Fruit fly (Drosophila melanogaster): ENCODE results near the gene Syx7.

The Syx7 gene

DNA sequence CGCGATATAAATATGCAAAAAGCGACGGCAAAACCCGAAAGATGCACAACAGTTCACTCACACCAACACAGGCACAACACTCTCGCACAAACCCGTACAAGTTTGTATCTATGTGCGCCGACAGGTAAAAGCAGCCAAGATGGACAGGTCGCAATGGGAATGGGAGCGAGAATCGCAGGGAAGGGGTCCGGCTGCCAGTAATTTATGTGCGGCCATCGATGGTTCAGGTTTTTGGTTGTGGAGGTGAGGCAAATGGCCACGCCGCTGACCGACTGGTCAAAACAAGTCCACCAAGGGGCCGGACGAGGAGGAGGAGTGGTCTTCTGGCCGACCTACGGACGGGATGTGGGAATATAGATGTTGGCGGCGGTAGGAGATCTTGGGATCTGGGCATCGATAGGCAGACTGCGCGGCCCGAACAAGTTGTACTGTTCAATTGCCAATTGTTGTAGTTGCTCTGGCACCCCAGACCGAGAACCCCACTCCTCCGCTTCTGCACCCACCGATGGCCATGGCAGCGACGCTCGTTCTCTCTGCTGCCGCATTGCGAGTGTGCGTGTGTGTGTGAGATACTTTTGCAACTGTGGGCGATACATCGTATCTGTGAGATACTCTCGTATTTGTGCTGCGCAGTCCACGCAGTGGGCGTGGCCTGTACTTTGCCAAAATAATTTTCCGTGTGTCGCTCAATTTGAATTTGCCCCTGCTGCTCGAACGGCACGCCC is 14.7 kb downstream of the Syx7 start (continued):
- TF ChIP-seq crol (GFP tag; IDR thresholded peaks at IDR 0.05), result peak; percentile 65
- TF ChIP-seq ssp (GFP tag; IDR thresholded peaks at IDR 0.05), result no peak
- TF ChIP-seq B-H2 (GFP tag; optimal IDR thresholded peaks at IDR 0.05), result no peak
- TF ChIP-seq NC2α (GFP tag; optimal IDR thresholded peaks at IDR 0.05), result no peak
- TF ChIP-seq Rx (GFP tag; IDR thresholded peaks at IDR 0.05), result no peak
- TF ChIP-seq CG9727 (GFP tag; optimal IDR thresholded peaks at IDR 0.05), result no peak
- TF ChIP-seq CG17328 (GFP tag; IDR thresholded peaks at IDR 0.05), result peak; percentile 8; the same call in 1 of the 2 replicates
- TF ChIP-seq Mrtf (GFP tag; IDR thresholded peaks at IDR 0.05), result no peak
- no peak for TF ChIP-seq CG3281 (GFP tag; optimal IDR thresholded peaks at IDR 0.05)
- TF ChIP-seq sd (tag; optimal IDR thresholded peaks at IDR 0.05), result no peak
- no peak for TF ChIP-seq CG17802 (tag; optimal IDR thresholded peaks at IDR 0.05)
- no peak for TF ChIP-seq CG31365 (tag; optimal IDR thresholded peaks at IDR 0.05)
- TF ChIP-seq Bgb (GFP tag; IDR thresholded peaks at IDR 0.05; ENCODE audit: partially characterized antibody), result 0 out of 2 replicates have a peak, but pooled peaks have one; percentile 18
- TF ChIP-seq CG16779 (GFP tag; IDR thresholded peaks at IDR 0.05), result no peak
- no peak for TF ChIP-seq TFAM (GFP tag; optimal IDR thresholded peaks at IDR 0.05)
- TF ChIP-seq CG10959 (GFP tag; IDR thresholded peaks at IDR 0.05), result no peak
- TF ChIP-seq sna (GFP tag; IDR thresholded peaks at IDR 0.05; ENCODE audit: partially characterized antibody), result no peak
- TF ChIP-seq Dip2 (GFP tag; IDR thresholded peaks at IDR 0.05), result no peak
- no peak for TF ChIP-seq Fer3 (tag; optimal IDR thresholded peaks at IDR 0.05)
- TF ChIP-seq dati (GFP tag; IDR thresholded peaks at IDR 0.05), result no peak
- no peak for TF ChIP-seq ems (GFP tag; optimal IDR thresholded peaks at IDR 0.05)
- TF ChIP-seq CG13624 (GFP tag; optimal IDR thresholded peaks at IDR 0.05), result no peak
- no peak for TF ChIP-seq CG43689 (GFP tag; IDR thresholded peaks at IDR 0.05)
- no peak for TF ChIP-seq CG9609 (GFP tag; optimal IDR thresholded peaks at IDR 0.05)
- no peak for TF ChIP-seq chn (GFP tag; optimal IDR thresholded peaks at IDR 0.05)
- no peak for TF ChIP-seq Hand (GFP tag; optimal IDR thresholded peaks at IDR 0.05)
- TF ChIP-seq vvl (GFP tag; IDR thresholded peaks at IDR 0.05), result peak; percentile 77
- no peak for TF ChIP-seq croc (GFP tag; conservative IDR thresholded peaks at IDR 0.05)
- TF ChIP-seq fd3F (GFP tag; optimal IDR thresholded peaks at IDR 0.05), result no peak
- TF ChIP-seq CG9817 (tag; optimal IDR thresholded peaks at IDR 0.05), result no peak
- no peak for TF ChIP-seq ab (GFP tag; optimal IDR thresholded peaks at IDR 0.05)
- TF ChIP-seq Adf1 (GFP tag; IDR thresholded peaks at IDR 0.05), result peak; percentile 89
- no peak for TF ChIP-seq az2 (GFP tag; optimal IDR thresholded peaks at IDR 0.05)
- no peak for TF ChIP-seq tio (GFP tag; optimal IDR thresholded peaks at IDR 0.05)
- TF ChIP-seq CG11695 (GFP tag; IDR thresholded peaks at IDR 0.05), result no peak
- TF ChIP-seq Myb (GFP tag; optimal IDR thresholded peaks at IDR 0.05), result no peak
- TF ChIP-seq CG2678 (tag; optimal IDR thresholded peaks at IDR 0.05), result no peak
- no peak for TF ChIP-seq CG16863 (GFP tag; optimal IDR thresholded peaks at IDR 0.05)
- TF ChIP-seq HLH3B (GFP tag; IDR thresholded peaks at IDR 0.05), result no peak
- no peak for TF ChIP-seq Dp (GFP tag; optimal IDR thresholded peaks at IDR 0.05)
- no peak for TF ChIP-seq ind (GFP tag; optimal IDR thresholded peaks at IDR 0.05)
- no peak for TF ChIP-seq trem (tag; optimal IDR thresholded peaks at IDR 0.05)
- 0 out of 3 replicates have a peak, but pooled peaks have one; percentile 5 for TF ChIP-seq CG6791 (GFP tag; IDR thresholded peaks at IDR 0.05; ENCODE audit: partially characterized antibody)
- no peak for TF ChIP-seq wor (GFP tag; IDR thresholded peaks at IDR 0.05)
- no peak for TF ChIP-seq al (GFP tag; IDR thresholded peaks at IDR 0.05)
- TF ChIP-seq phol (tag; optimal IDR thresholded peaks at IDR 0.05), result no peak
- TF ChIP-seq Ssrp (tag; optimal IDR thresholded peaks at IDR 0.05), result no peak
- TF ChIP-seq tap (tag; optimal IDR thresholded peaks at IDR 0.05), result no peak
- no peak for TF ChIP-seq caup (GFP tag; optimal IDR thresholded peaks at IDR 0.05; ENCODE audit: severe bottlenecking)
- no peak for TF ChIP-seq CG8089 (GFP tag; optimal IDR thresholded peaks at IDR 0.05)
- TF ChIP-seq tin (GFP tag; optimal IDR thresholded peaks at IDR 0.05), result no peak
